Fruit fly (Drosophila melanogaster): ENCODE data around the gene CG7142.

The CG7142 gene

DNA sequence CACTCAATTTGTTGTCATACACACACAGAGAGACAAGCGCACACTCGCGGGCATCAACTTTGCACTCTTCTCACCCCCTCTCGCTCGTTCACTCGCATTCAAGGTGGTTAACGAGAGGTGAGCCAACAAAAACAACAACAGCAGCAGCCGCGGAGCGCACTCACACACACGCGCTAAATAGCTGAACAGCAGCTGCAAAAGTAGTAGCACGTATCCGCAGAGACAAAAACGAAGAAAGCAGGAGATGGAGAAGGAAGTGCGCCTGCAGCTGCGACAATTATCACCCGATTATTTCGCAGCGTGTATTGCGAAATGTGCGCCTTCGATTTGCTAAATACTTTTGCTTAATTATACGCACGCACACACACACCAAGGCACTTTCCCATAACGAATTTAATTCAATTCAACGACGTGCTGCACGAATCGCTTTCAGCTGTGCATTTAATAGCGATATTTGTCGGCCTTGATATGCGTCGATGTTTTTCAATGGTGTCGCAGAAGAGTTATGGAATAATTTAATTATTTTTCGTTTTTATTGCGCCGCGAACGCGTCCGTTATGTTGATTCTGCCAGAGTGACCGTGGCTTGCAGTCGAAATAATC, 19.1 kb upstream of the CG7142 start (continued):
- TF ChIP-seq CG10462 (GFP tag; optimal IDR thresholded peaks at IDR 0.05) (no peak), Dfd (GFP tag; optimal IDR thresholded peaks at IDR 0.05) (no peak), sd (tag; optimal IDR thresholded peaks at IDR 0.05) (peak; percentile 72), CG10321 (GFP tag; IDR thresholded peaks at IDR 0.05) (no peak), bowl (GFP tag; IDR thresholded peaks at IDR 0.05) (no peak; the same call in 1 of the 2 replicates), Gsc (GFP tag; IDR thresholded peaks at IDR 0.05) (no peak), slbo (GFP tag; IDR thresholded peaks at IDR 0.05) (peak; percentile 38), Scr (GFP tag; IDR thresholded peaks at IDR 0.05; ENCODE audit: partially characterized antibody) (no peak), ab (GFP tag; optimal IDR thresholded peaks at IDR 0.05) (no peak), CG10565 (GFP tag; optimal IDR thresholded peaks at IDR 0.05) (no peak), toy (GFP tag; IDR thresholded peaks at IDR 0.05) (no peak), Trl (optimal IDR thresholded peaks at IDR 0.05) (peak; percentile 41 to 53), Trl (GFP tag; optimal IDR thresholded peaks at IDR 0.05) (no peak), Spps (tag; optimal IDR thresholded peaks at IDR 0.05) (no peak), ERR (GFP tag; optimal IDR thresholded peaks at IDR 0.05) (peak; percentile 43), Hr51 (GFP tag; optimal IDR thresholded peaks at IDR 0.05) (peak in 1 of 2 experiments; percentile 32), CG15696 (tag; optimal IDR thresholded peaks at IDR 0.05) (no peak), CG7745 (tag; optimal IDR thresholded peaks at IDR 0.05) (no peak), fd102C (GFP tag; optimal IDR thresholded peaks at IDR 0.05) (no peak), CG17612 (GFP tag; IDR thresholded peaks at IDR 0.05) (no peak), CG8478 (optimal IDR thresholded peaks at IDR 0.05) (peak; percentile 12), CG15011 (GFP tag; optimal IDR thresholded peaks at IDR 0.05) (no peak), Drgx (GFP tag; IDR thresholded peaks at IDR 0.05) (peak; percentile 60), CG4282 (GFP tag; optimal IDR thresholded peaks at IDR 0.05) (peak; percentile 13), abd-A (tag; optimal IDR thresholded peaks at IDR 0.05) (peak; percentile 46), Dp (GFP tag; optimal IDR thresholded peaks at IDR 0.05) (no peak), slou (GFP tag; optimal IDR thresholded peaks at IDR 0.05) (no peak), pum (GFP tag; optimal IDR thresholded peaks at IDR 0.05) (no peak), H2.0 (GFP tag; IDR thresholded peaks at IDR 0.05) (no peak), CG6765 (GFP tag; optimal IDR thresholded peaks at IDR 0.05) (no peak), CG13123 (GFP tag; optimal IDR thresholded peaks at IDR 0.05) (no peak), Dip3 (GFP tag; optimal IDR thresholded peaks at IDR 0.05) (peak; percentile 18), CG3838 (GFP tag; optimal IDR thresholded peaks at IDR 0.05) (no peak), lov (optimal IDR thresholded peaks at IDR 0.05) (no peak), lov (GFP tag; IDR thresholded peaks at IDR 0.05) (no peak), CG18599 (GFP tag; optimal IDR thresholded peaks at IDR 0.05) (peak; percentile 54), zen2 (GFP tag; IDR thresholded peaks at IDR 0.05; ENCODE audit: partially characterized antibody) (no peak), fru (optimal IDR thresholded peaks at IDR 0.05) (no peak), cwo (GFP tag; optimal IDR thresholded peaks at IDR 0.05) (peak; percentile 34), ara (GFP tag; IDR thresholded peaks at IDR 0.05) (no peak), chif (GFP tag; optimal IDR thresholded peaks at IDR 0.05) (no peak), Opbp (GFP tag; IDR thresholded peaks at IDR 0.05; ENCODE audit: partially characterized antibody) (0 out of 3 replicates have a peak, but pooled peaks have one; percentile 18), Blimp-1 (GFP tag; optimal IDR thresholded peaks at IDR 0.05) (no peak), crc (GFP tag; optimal IDR thresholded peaks at IDR 0.05) (no peak), sob (GFP tag; IDR thresholded peaks at IDR 0.05) (peak; percentile 65), Pdp1 (GFP tag; optimal IDR thresholded peaks at IDR 0.05) (no peak), CG43689 (GFP tag; IDR thresholded peaks at IDR 0.05) (no peak), Taf1 (GFP tag; IDR thresholded peaks at IDR 0.05) (no peak), z (GFP tag; IDR thresholded peaks at IDR 0.05) (peak; percentile 74; the same call in 2 of the 3 replicates), CG13424 (tag; optimal IDR thresholded peaks at IDR 0.05) (no peak), sug (tag; optimal IDR thresholded peaks at IDR 0.05) (no peak), CG6254 (GFP tag; optimal IDR thresholded peaks at IDR 0.05) (no peak)
